Worm (Caenorhabditis elegans) whole organism, early embryonic: ENCODE measurements around the gene F59A7.12.

Source experiments
- B0310.2 ChIP-seq: sonication (generic microtip); optimal IDR thresholded peaks from 2 replicates; lab custom pipeline; 2016; ENCODE audit warnings: mild to moderate bottlenecking, missing genetic modification characterization, missing compliant biosample characterization
- F13C5.2 ChIP-seq: sonication (generic microtip); optimal IDR thresholded peaks from 2 replicates; lab custom pipeline; 2017; ENCODE audit warnings: mild to moderate bottlenecking, missing genetic modification characterization, inconsistent platforms, missing compliant biosample characterization
- aly-1 ChIP-seq: sonication (generic microtip); optimal IDR thresholded peaks from 2 replicates; lab custom pipeline; 2016; ENCODE audit warnings: missing genetic modification characterization, missing compliant biosample characterization
- ama-1 ChIP-seq: fragments of 150-350 bp; optimal IDR thresholded peaks from 2 replicates; lab custom pipeline; 2014
- ceh-13 ChIP-seq: fragments of 200-800 bp; sonication (Bioruptor generic); optimal IDR thresholded peaks from 2 replicates; lab custom pipeline; 2018; ENCODE audit warnings: mild to moderate bottlenecking, missing genetic modification characterization, missing compliant biosample characterization
- ceh-36 ChIP-seq: sonication (generic microtip); optimal IDR thresholded peaks from 2 replicates; lab custom pipeline; 2016; ENCODE audit warnings: missing genetic modification characterization, inconsistent platforms, missing compliant biosample characterization
- ets-7 ChIP-seq: sonication (generic microtip); optimal IDR thresholded peaks from 2 replicates; lab custom pipeline; 2016; ENCODE audit warnings: missing genotype, missing genetic modification characterization, missing compliant biosample characterization
- flt-1 ChIP-seq: fragments of 200-800 bp; sonication (Bioruptor generic); IDR thresholded peaks from 2 replicates; pipeline ENCODE4 v1.3.6; 2022; ENCODE audit warnings: missing genetic modification characterization, missing compliant biosample characterization
- hmbx-1 ChIP-seq: sonication (generic microtip); optimal IDR thresholded peaks from 2 replicates; lab custom pipeline; 2016; ENCODE audit warnings: mild to moderate bottlenecking, missing genetic modification characterization, missing compliant biosample characterization
- hmg-4 ChIP-seq: fragments of 200-800 bp; sonication (Bioruptor generic); optimal IDR thresholded peaks from 2 replicates; lab custom pipeline; 2018; ENCODE audit warnings: mild to moderate bottlenecking, missing genetic modification characterization, missing compliant biosample characterization
- hnd-1 ChIP-seq: sonication (generic microtip); optimal IDR thresholded peaks from 2 replicates; lab custom pipeline; 2016; ENCODE audit warnings: missing genetic modification characterization, missing compliant biosample characterization
- pes-1 ChIP-seq: fragments of 200-800 bp; sonication (Bioruptor generic); IDR thresholded peaks from 2 replicates; pipeline ENCODE4 v1.3.6; 2022; ENCODE audit warnings: missing genetic modification reagents, missing genetic modification characterization, missing compliant biosample characterization
- scrt-1 ChIP-seq: fragments of 200-800 bp; sonication (Bioruptor generic); IDR thresholded peaks from 2 replicates; pipeline ENCODE4 v1.3.6; 2022; ENCODE audit warnings: missing genetic modification characterization, missing compliant biosample characterization
- sea-1 ChIP-seq: fragments of 200-800 bp; sonication (Bioruptor generic); conservative IDR thresholded peaks from 2 replicates; pipeline ENCODE4 v1.3.6; 2022; ENCODE audit warnings: missing genetic modification characterization, missing compliant biosample characterization
- tbx-11 ChIP-seq: fragments of 200-800 bp; sonication (Bioruptor generic); IDR thresholded peaks from 2 replicates; pipeline ENCODE4 v1.3.6; 2022; ENCODE audit warnings: missing genetic modification characterization, missing compliant biosample characterization
- tbx-37 ChIP-seq: fragments of 200-800 bp; sonication (Bioruptor generic); conservative IDR thresholded peaks from 2 replicates; pipeline ENCODE4 v1.3.6; 2022; ENCODE audit warnings: missing genetic modification reagents, missing genetic modification characterization, missing compliant biosample characterization
- tra-4 ChIP-seq: sonication (generic microtip); optimal IDR thresholded peaks from 2 replicates; lab custom pipeline; 2017; ENCODE audit warnings: missing genetic modification characterization, missing compliant biosample characterization

F59A7.12 gene

ce11 chrV:2018689-2019088, 11.3 kb upstream of the F59A7.12 start, which contains the start of gene F59A7.14:
TSS of gene F59A7.14 (plus strand) at chrV:2018989.
- no peak for TF ChIP-seq ceh-36 (tag; lab: Kevin White, UChicago)
- no peak for TF ChIP-seq ceh-13 (GFP tag; lab: Kevin White, UChicago)
- no peak for TF ChIP-seq tbx-11 (GFP tag; lab: Robert Waterston, UW)
- TF ChIP-seq pes-1 (GFP tag; lab: Robert Waterston, UW): no peak
- TF ChIP-seq tbx-37: no peak
- TF ChIP-seq sea-1 (GFP tag; lab: Robert Waterston, UW): no peak
- no peak for TF ChIP-seq hmg-4 (GFP tag; lab: Kevin White, UChicago)
- TF ChIP-seq flt-1: no peak
- TF ChIP-seq tra-4: no peak
- no peak for TF ChIP-seq hnd-1
- TF ChIP-seq B0310.2: no peak
- TF ChIP-seq ama-1 (lab: Kevin White, UChicago): no peak
- TF ChIP-seq ets-7 (tag; lab: Kevin White, UChicago): no peak

- TF ChIP-seq ets-7 (tag; lab: Kevin White, UChicago) (no peak), sea-1 (GFP tag; lab: Robert Waterston, UW) (no peak), pes-1 (GFP tag; lab: Robert Waterston, UW) (no peak), ceh-13 (GFP tag; lab: Kevin White, UChicago) (no peak), ama-1 (lab: Kevin White, UChicago) (no peak), ceh-36 (tag; lab: Kevin White, UChicago) (no peak), tbx-37 (no peak), F13C5.2 (tag; lab: Kevin White, UChicago) (no peak)
These were observed 8.7 kb upstream of the F59A7.12 start for ce11 chrV:2021283-2021682.

ce11 chrV:2022374-2022773, 7.6 kb upstream of the F59A7.12 start, which contains the start of gene F59A7.5:
TSS of gene F59A7.5 (plus strand) at chrV:2022674.
- no peak for TF ChIP-seq tbx-11 (GFP tag; lab: Robert Waterston, UW)

ce11 chrV:2027787-2028186, 2.2 kb upstream of the F59A7.12 start, which contains the start of gene srab-13:
TSS of gene srab-13 (minus strand) at chrV:2027887.
- TF ChIP-seq sea-1 (GFP tag; lab: Robert Waterston, UW) (no peak), ama-1 (lab: Kevin White, UChicago) (no peak), tbx-37 (no peak)

ce11 chrV:2030661-2031060, 684 bp downstream of the F59A7.12 start:
- TF ChIP-seq sea-1 (GFP tag; lab: Robert Waterston, UW) (no peak), tra-4 (no peak), flt-1 (no peak), hmg-4 (GFP tag; lab: Kevin White, UChicago) (no peak), tbx-11 (GFP tag; lab: Robert Waterston, UW) (no peak), ets-7 (tag; lab: Kevin White, UChicago) (no peak), ceh-36 (tag; lab: Kevin White, UChicago) (no peak), ceh-13 (GFP tag; lab: Kevin White, UChicago) (no peak), F13C5.2 (tag; lab: Kevin White, UChicago) (no peak), pes-1 (GFP tag; lab: Robert Waterston, UW) (no peak), tbx-37 (no peak), hmbx-1 (tag; lab: Kevin White, UChicago) (no peak), scrt-1 (GFP tag; lab: Robert Waterston, UW) (no peak), B0310.2 (no peak), aly-1 (tag; lab: Kevin White, UChicago) (no peak)

- TF ChIP-seq flt-1 (no peak), scrt-1 (GFP tag; lab: Robert Waterston, UW) (no peak), pes-1 (GFP tag; lab: Robert Waterston, UW) (no peak), sea-1 (GFP tag; lab: Robert Waterston, UW) (no peak), F13C5.2 (tag; lab: Kevin White, UChicago) (no peak), B0310.2 (no peak), aly-1 (tag; lab: Kevin White, UChicago) (no peak), tra-4 (no peak), ceh-36 (tag; lab: Kevin White, UChicago) (no peak), ets-7 (tag; lab: Kevin White, UChicago) (no peak), hmg-4 (GFP tag; lab: Kevin White, UChicago) (no peak), tbx-11 (GFP tag; lab: Robert Waterston, UW) (no peak), ceh-13 (GFP tag; lab: Kevin White, UChicago) (no peak), ama-1 (lab: Kevin White, UChicago) (no peak), hmbx-1 (tag; lab: Kevin White, UChicago) (no peak), hnd-1 (no peak)
These were observed 1.5 kb downstream of the F59A7.12 start, which contains the start of gene hil-6 for ce11 chrV:2031454-2031853. TSS of gene hil-6 (minus strand) at chrV:2031554.

ce11 chrV:2035545-2035944, 5.6 kb downstream of the F59A7.12 start, which contains the start of gene srab-23:
TSS of gene srab-23 (minus strand) at chrV:2035645.
- no peak for TF ChIP-seq aly-1 (tag; lab: Kevin White, UChicago)
- TF ChIP-seq tra-4: no peak
- no peak for TF ChIP-seq hmg-4 (GFP tag; lab: Kevin White, UChicago)
- TF ChIP-seq ama-1 (lab: Kevin White, UChicago): no peak
- no peak for TF ChIP-seq tbx-11 (GFP tag; lab: Robert Waterston, UW)
- no peak for TF ChIP-seq tbx-37
- no peak for TF ChIP-seq pes-1 (GFP tag; lab: Robert Waterston, UW)
- TF ChIP-seq flt-1: no peak
- no peak for TF ChIP-seq ets-7 (tag; lab: Kevin White, UChicago)
- no peak for TF ChIP-seq B0310.2
- TF ChIP-seq F13C5.2 (tag; lab: Kevin White, UChicago): no peak
- no peak for TF ChIP-seq ceh-36 (tag; lab: Kevin White, UChicago)
- no peak for TF ChIP-seq ceh-13 (GFP tag; lab: Kevin White, UChicago)
- TF ChIP-seq hnd-1: no peak
- no peak for TF ChIP-seq sea-1 (GFP tag; lab: Robert Waterston, UW)
- no peak for TF ChIP-seq scrt-1 (GFP tag; lab: Robert Waterston, UW)
- TF ChIP-seq hmbx-1 (tag; lab: Kevin White, UChicago): no peak
